Fruit fly (Drosophila melanogaster) whole organism, embryonic: ENCODE measurements around the gene FipoQ.
A peak's percentile ranks its signal among the peaks of the same experiment; 100 is the strongest.

ENCODE experiments used
- C15 ChIP-seq: fragments of 200-800 bp; sonication (Bioruptor generic); IDR thresholded peaks from 3 replicates; pipeline ENCODE4 v1.3.6; 2022; ENCODE audit warnings: missing biosample characterization, missing genetic modification characterization
- CG10209 ChIP-seq: fragments of 200-800 bp; sonication (Bioruptor generic); optimal IDR thresholded peaks from 3 replicates; lab custom pipeline; 2017; ENCODE audit warnings: missing biosample characterization, mild to moderate bottlenecking, missing genetic modification characterization, missing genetic modification reagents
- CG10366 ChIP-seq: fragments of 200-800 bp; sonication (Bioruptor generic); IDR thresholded peaks from 2 replicates; pipeline ENCODE4 v1.3.6; 2022; ENCODE audit warnings: missing biosample characterization, missing genetic modification characterization
- CG11695 ChIP-seq: fragments of 200-800 bp; sonication (Bioruptor generic); IDR thresholded peaks from 3 replicates; pipeline ENCODE4 v1.3.6; 2022; ENCODE audit warnings: missing biosample characterization, missing genetic modification characterization
- CG12155 ChIP-seq: fragments of 200-800 bp; sonication (Bioruptor generic); optimal IDR thresholded peaks from 3 replicates; lab custom pipeline; 2016; ENCODE audit warnings: missing biosample characterization, missing genetic modification characterization
- CG13296 ChIP-seq: fragments of 200-800 bp; sonication (Bioruptor generic); optimal IDR thresholded peaks from 3 replicates; lab custom pipeline; 2018; ENCODE audit warnings: missing biosample characterization, mild to moderate bottlenecking, missing genetic modification characterization
- CG14710 ChIP-seq: fragments of 200-800 bp; sonication (Bioruptor generic); optimal IDR thresholded peaks from 3 replicates; lab custom pipeline; 2019; ENCODE audit warnings: missing biosample characterization, mild to moderate bottlenecking, missing genetic modification characterization, moderate library complexity
- CG15514 ChIP-seq: fragments of 200-800 bp; sonication (Bioruptor generic); optimal IDR thresholded peaks from 3 replicates; lab custom pipeline; 2017; ENCODE audit warnings: missing biosample characterization, missing genetic modification characterization, mild to moderate bottlenecking, moderate library complexity, missing genetic modification reagents
- CG17186 ChIP-seq: fragments of 200-800 bp; sonication (Bioruptor generic); optimal IDR thresholded peaks from 3 replicates; lab custom pipeline; 2017; ENCODE audit warnings: missing biosample characterization, missing genetic modification reagents, missing genetic modification characterization
- CG17328 ChIP-seq: fragments of 200-800 bp; sonication (Bioruptor generic); IDR thresholded peaks from 2 replicates; pipeline ENCODE4 v1.3.6; 2022; ENCODE audit warnings: missing biosample characterization, missing genetic modification characterization
- CG18262 ChIP-seq: fragments of 200-800 bp; optimal IDR thresholded peaks from 3 replicates; lab custom pipeline; 2019; ENCODE audit warnings: missing biosample characterization, mild to moderate bottlenecking, missing genetic modification characterization, moderate library complexity
- CG31388 ChIP-seq: fragments of 200-800 bp; sonication (Bioruptor generic); optimal IDR thresholded peaks from 2 replicates; lab custom pipeline; 2016; ENCODE audit warnings: missing biosample characterization, missing genetic modification characterization
- CG32767 ChIP-seq: fragments of 200-800 bp; sonication (Bioruptor generic); IDR thresholded peaks from 2 replicates; pipeline ENCODE4 v1.3.6; 2022; ENCODE audit warnings: missing biosample characterization, missing genetic modification characterization
- CG6654 ChIP-seq: fragments of 200-800 bp; sonication (Bioruptor generic); optimal IDR thresholded peaks from 2 replicates; lab custom pipeline; 2017; ENCODE audit warnings: missing biosample characterization, mild to moderate bottlenecking, missing genetic modification characterization
- CG7786 ChIP-seq: fragments of 200-800 bp; sonication (Bioruptor generic); optimal IDR thresholded peaks from 2 replicates; lab custom pipeline; 2016; ENCODE audit warnings: missing biosample characterization, missing genetic modification characterization
- CG8089 ChIP-seq: fragments of 200-800 bp; sonication (Bioruptor generic); optimal IDR thresholded peaks from 3 replicates; lab custom pipeline; 2016; ENCODE audit warnings: missing biosample characterization, missing genetic modification characterization
- CG9437 ChIP-seq: fragments of 200-800 bp; sonication (Bioruptor generic); optimal IDR thresholded peaks from 2 replicates; lab custom pipeline; 2018; ENCODE audit warnings: missing biosample characterization, mild to moderate bottlenecking, missing genetic modification characterization
- CTCF ChIP-seq: fragments of 200-800 bp; sonication (Bioruptor generic); optimal IDR thresholded peaks from 2 replicates; lab custom pipeline; 2017; ENCODE audit warnings: missing biosample characterization, mild to moderate bottlenecking, missing genetic modification characterization, moderate library complexity
- CoRest ChIP-seq: fragments of 200-800 bp; sonication (Bioruptor generic); optimal IDR thresholded peaks from 3 replicates; lab custom pipeline; 2018; ENCODE audit warnings: missing biosample characterization, mild to moderate bottlenecking, missing genetic modification characterization, moderate library complexity
- D ChIP-seq, 2 experiments: fragments of 200-800 bp in 1 of 2; fragments of >200 bp in 1 of 2; sonication (Bioruptor generic) in 1 of 2; optimal IDR thresholded peaks; 2 replicates in 1 of 2; 3 replicates in 1 of 2; lab custom pipeline; 2017; ENCODE audit warnings: mild to moderate bottlenecking in 1 of 2, missing biosample characterization in 1 of 2, missing genetic modification characterization in 1 of 2, missing genetic modification reagents in 1 of 2
- D19A ChIP-seq: fragments of 200-800 bp; optimal IDR thresholded peaks from 3 replicates; lab custom pipeline; 2019; ENCODE audit warnings: missing biosample characterization, mild to moderate bottlenecking, missing genetic modification characterization, moderate library complexity
- Dp ChIP-seq: fragments of 200-800 bp; sonication (Bioruptor generic); optimal IDR thresholded peaks from 2 replicates; lab custom pipeline; 2018; ENCODE audit warnings: missing biosample characterization, mild to moderate bottlenecking, missing genetic modification characterization, moderate library complexity
- Fer2 ChIP-seq: fragments of 200-800 bp; sonication (Bioruptor generic); optimal IDR thresholded peaks from 2 replicates; lab custom pipeline; 2018; ENCODE audit warnings: missing biosample characterization, mild to moderate bottlenecking, missing genetic modification characterization, moderate library complexity
- HmgZ ChIP-seq: fragments of 200-800 bp; sonication (Bioruptor generic); optimal IDR thresholded peaks from 2 replicates; lab custom pipeline; 2018; ENCODE audit warnings: missing biosample characterization, mild to moderate bottlenecking, missing genetic modification characterization
- Jarid2 ChIP-seq: fragments of 200-800 bp; sonication (Bioruptor generic); optimal IDR thresholded peaks from 3 replicates; lab custom pipeline; 2017; ENCODE audit warnings: mild to moderate bottlenecking, missing biosample characterization, missing genetic modification reagents, missing genetic modification characterization
- MESR4 ChIP-seq: fragments of 200-800 bp; sonication (Bioruptor generic); optimal IDR thresholded peaks from 2 replicates; lab custom pipeline; 2018; ENCODE audit warnings: missing biosample characterization, mild to moderate bottlenecking, missing genetic modification characterization, moderate library complexity
- Mad ChIP-seq: fragments of 200-800 bp; sonication (Bioruptor generic); optimal IDR thresholded peaks from 2 replicates; lab custom pipeline; 2016; ENCODE audit warnings: missing biosample characterization, missing genetic modification characterization
- Max ChIP-seq: fragments of 200-800 bp; sonication (Bioruptor generic); optimal IDR thresholded peaks from 2 replicates; lab custom pipeline; 2016; ENCODE audit warnings: missing biosample characterization, mild to moderate bottlenecking, missing genetic modification characterization
- Taf1 ChIP-seq: fragments of 200-800 bp; sonication (Bioruptor generic); IDR thresholded peaks from 2 replicates; pipeline ENCODE4 v1.3.6; 2022; ENCODE audit warnings: missing biosample characterization, missing genetic modification characterization
- ac ChIP-seq: fragments of 200-800 bp; sonication (Bioruptor generic); optimal IDR thresholded peaks from 3 replicates; lab custom pipeline; 2017; ENCODE audit warnings: missing biosample characterization, mild to moderate bottlenecking, missing genetic modification characterization
- bab2 ChIP-seq: fragments of 200-800 bp; sonication (Bioruptor generic); optimal IDR thresholded peaks from 2 replicates; lab custom pipeline; 2016; ENCODE audit warnings: missing biosample characterization, missing genetic modification characterization
- chif ChIP-seq, 2 experiments: fragments of 200-800 bp; sonication (Bioruptor generic); optimal IDR thresholded peaks; 3 replicates each; lab custom pipeline; 2016; ENCODE audit warnings: missing biosample characterization in 2 of 2, missing genetic modification characterization in 2 of 2
- croc ChIP-seq: fragments of 200-800 bp; sonication (Bioruptor generic); conservative IDR thresholded peaks from 3 replicates; pipeline ENCODE4 v1.3.6; 2022; ENCODE audit warnings: missing biosample characterization, missing genetic modification characterization
- cwo ChIP-seq: fragments of 200-800 bp; sonication (Bioruptor generic); optimal IDR thresholded peaks from 3 replicates; lab custom pipeline; 2017; ENCODE audit warnings: missing biosample characterization, missing genetic modification characterization, mild to moderate bottlenecking, moderate library complexity, missing genetic modification reagents
- dpn ChIP-seq, 2 experiments: fragments of 200-800 bp; sonication (Bioruptor generic); optimal IDR thresholded peaks; 3 replicates each; lab custom pipeline; 2016; ENCODE audit warnings: missing biosample characterization in 2 of 2, missing genetic modification characterization in 2 of 2
- fu2 ChIP-seq: fragments of 200-800 bp; sonication (Bioruptor generic); optimal IDR thresholded peaks from 2 replicates; lab custom pipeline; 2016; ENCODE audit warnings: missing biosample characterization, missing genetic modification characterization
- gcm2 ChIP-seq: fragments of 200-800 bp; sonication (Bioruptor generic); optimal IDR thresholded peaks from 2 replicates; lab custom pipeline; 2016; ENCODE audit warnings: missing biosample characterization, missing genetic modification characterization
- her ChIP-seq: fragments of 200-800 bp; sonication (Bioruptor generic); optimal IDR thresholded peaks from 2 replicates; lab custom pipeline; 2016; ENCODE audit warnings: missing biosample characterization, missing genetic modification characterization
- ind ChIP-seq: fragments of 200-800 bp; sonication (Bioruptor generic); optimal IDR thresholded peaks from 3 replicates; lab custom pipeline; 2016; ENCODE audit warnings: missing biosample characterization, missing genetic modification characterization
- jumu ChIP-seq: fragments of 200-800 bp; sonication (Bioruptor generic); optimal IDR thresholded peaks from 3 replicates; lab custom pipeline; 2016; ENCODE audit warnings: missing biosample characterization, missing genetic modification characterization
- kni ChIP-seq: fragments of 200-800 bp; sonication (Bioruptor generic); optimal IDR thresholded peaks from 3 replicates; lab custom pipeline; 2017; ENCODE audit warnings: mild to moderate bottlenecking, missing biosample characterization, missing genetic modification reagents, missing genetic modification characterization
- lbe ChIP-seq: fragments of 200-800 bp; sonication (Bioruptor generic); optimal IDR thresholded peaks from 2 replicates; lab custom pipeline; 2016; ENCODE audit warnings: missing biosample characterization, mild to moderate bottlenecking, missing genetic modification characterization
- nerfin-2 ChIP-seq: fragments of 200-800 bp; sonication (Bioruptor generic); IDR thresholded peaks from 2 replicates; pipeline ENCODE4 v1.3.6; 2022; ENCODE audit warnings: missing biosample characterization, missing genetic modification characterization; ENCODE audit not compliant: partially characterized antibody
- nmo ChIP-seq: fragments of 200-800 bp; sonication (Bioruptor generic); optimal IDR thresholded peaks from 2 replicates; lab custom pipeline; 2018; ENCODE audit warnings: missing biosample characterization, mild to moderate bottlenecking, missing genetic modification characterization, moderate library complexity
- nom ChIP-seq: fragments of 200-800 bp; sonication (Bioruptor generic); optimal IDR thresholded peaks from 2 replicates; lab custom pipeline; 2017; ENCODE audit warnings: missing biosample characterization, missing genetic modification characterization, mild to moderate bottlenecking, moderate library complexity, missing genetic modification reagents
- odd ChIP-seq: fragments of 200-800 bp; sonication (Bioruptor generic); optimal IDR thresholded peaks from 2 replicates; lab custom pipeline; 2017; ENCODE audit warnings: missing biosample characterization, mild to moderate bottlenecking, missing genetic modification characterization
- ttk ChIP-seq: fragments of 200-800 bp; sonication (Bioruptor generic); IDR thresholded peaks from 2 replicates; pipeline ENCODE4 v2.1.2; 2022; ENCODE audit warnings: missing biosample characterization, missing genetic modification characterization
- vnd ChIP-seq: fragments of 200-800 bp; sonication (Bioruptor generic); IDR thresholded peaks from 3 replicates; pipeline ENCODE4 v1.3.6; 2022; ENCODE audit warnings: missing biosample characterization, missing genetic modification characterization; ENCODE audit not compliant: partially characterized antibody
- wdn ChIP-seq: fragments of 200-800 bp; sonication (Bioruptor generic); IDR thresholded peaks from 2 replicates; pipeline ENCODE4 v1.3.6; 2022; ENCODE audit warnings: missing biosample characterization, missing genetic modification characterization
- zen ChIP-seq: fragments of 200-800 bp; sonication (Bioruptor generic); optimal IDR thresholded peaks from 3 replicates; lab custom pipeline; 2018; ENCODE audit warnings: missing biosample characterization, mild to moderate bottlenecking, missing genetic modification characterization, moderate library complexity
- zf30C ChIP-seq: fragments of 200-800 bp; sonication (Bioruptor generic); optimal IDR thresholded peaks from 3 replicates; lab custom pipeline; 2018; ENCODE audit warnings: missing biosample characterization, mild to moderate bottlenecking, missing genetic modification characterization

Gene FipoQ

dm6 chr3R:29522164-29522563, 27.6 kb downstream of the FipoQ start (continued):
- TF ChIP-seq zf30C (GFP tag; lab: Kevin White, UChicago) (no peak), MESR4 (GFP tag; lab: Kevin White, UChicago) (no peak), cwo (GFP tag; lab: Kevin White, UChicago) (no peak), jumu (peak; percentile 7), CG15514 (GFP tag; lab: Kevin White, UChicago) (no peak), CG17186 (no peak), Max (GFP tag; lab: Kevin White, UChicago) (peak; percentile 7), CG10366 (GFP tag; lab: Robert Waterston, UW) (0 out of 2 replicates have a peak, but pooled peaks have one; percentile 33), kni (GFP tag; lab: Kevin White, UChicago) (no peak), CG6654 (GFP tag; lab: Kevin White, UChicago) (no peak), ac (GFP tag; lab: Kevin White, UChicago) (peak; percentile 37), Fer2 (no peak), C15 (GFP tag; lab: Robert Waterston, UW) (no peak), zen (peak; percentile 86), CG18262 (tag; lab: Kevin White, UChicago) (peak; percentile 78), CG8089 (no peak), dpn (GFP tag; optimal IDR thresholded peaks at IDR 0.05; lab: Kevin White, UChicago) (peak in 1 of 2 experiments; percentile 26), Mad (GFP tag; lab: Kevin White, UChicago) (no peak), odd (GFP tag; lab: Kevin White, UChicago) (no peak), CG7786 (GFP tag; lab: Kevin White, UChicago) (no peak), nmo (GFP tag; lab: Kevin White, UChicago) (peak; percentile 56), CG17328 (GFP tag; lab: Robert Waterston, UW) (peak; percentile 82), gcm2 (GFP tag; lab: Kevin White, UChicago) (no peak), croc (peak; percentile 32; the same call in 1 of the 3 replicates), CG14710 (tag; lab: Kevin White, UChicago) (peak; percentile 76), nerfin-2 (GFP tag; lab: Robert Waterston, UW) (no peak), nom (peak; percentile 32), ind (GFP tag; lab: Kevin White, UChicago) (no peak), bab2 (GFP tag; lab: Kevin White, UChicago) (peak; percentile 42), wdn (GFP tag; lab: Robert Waterston, UW) (no peak), Taf1 (no peak), CG11695 (GFP tag; lab: Robert Waterston, UW) (no peak), CG13296 (GFP tag; lab: Kevin White, UChicago) (no peak), ttk (GFP tag; lab: Robert Waterston, UW) (no peak), Dp (GFP tag; lab: Kevin White, UChicago) (no peak), vnd (GFP tag; lab: Robert Waterston, UW) (no peak), Jarid2 (GFP tag; lab: Kevin White, UChicago) (no peak), CG10209 (peak; percentile 44), CoRest (tag; lab: Kevin White, UChicago) (peak; percentile 47), fu2 (GFP tag; lab: Kevin White, UChicago) (no peak), CG12155 (GFP tag; lab: Kevin White, UChicago) (peak; percentile 7), chif (GFP tag; optimal IDR thresholded peaks at IDR 0.05; lab: Kevin White, UChicago) (peak; percentile 9 to 54), HmgZ (no peak), lbe (GFP tag; lab: Kevin White, UChicago) (peak; percentile 15), her (no peak), CG31388 (peak; percentile 36), CG9437 (GFP tag; lab: Kevin White, UChicago) (no peak), CTCF (GFP tag; lab: Kevin White, UChicago) (no peak), CG32767 (GFP tag; lab: Robert Waterston, UW) (no peak), D19A (tag; lab: Kevin White, UChicago) (peak; percentile 66), D (optimal IDR thresholded peaks at IDR 0.05; lab: Kevin White, UChicago) (no peak), D (GFP tag; optimal IDR thresholded peaks at IDR 0.05; lab: Kevin White, UChicago) (peak; percentile 65)
